Worm (Caenorhabditis elegans) whole organism, mixed stage, embryonic: Measurements from ENCODE around the gene F35D2.6.

Experiments used
- M03D4.4 ChIP-seq: sonication (generic microtip); optimal IDR thresholded peaks from 2 replicates; lab custom pipeline; 2017; ENCODE audit warnings: mild to moderate bottlenecking, missing genetic modification characterization, missing compliant biosample characterization
- bed-3 ChIP-seq: fragments of 200-800 bp; sonication (Bioruptor generic); optimal IDR thresholded peaks from 3 replicates; lab custom pipeline; 2018; ENCODE audit warnings: mild to moderate bottlenecking, missing genetic modification characterization, moderate library complexity, missing compliant biosample characterization
- blmp-1 ChIP-seq: fragments of 150-350 bp; optimal IDR thresholded peaks from 2 replicates; lab custom pipeline; 2014; ENCODE audit warnings: missing biosample characterization, missing genetic modification characterization
- ceh-39 ChIP-seq: fragments of 150-350 bp; optimal IDR thresholded peaks from 2 replicates; lab custom pipeline; 2014; ENCODE audit warnings: missing biosample characterization, missing genetic modification characterization
- ceh-43 ChIP-seq: fragments of 200-800 bp; sonication (Bioruptor generic); optimal IDR thresholded peaks from 2 replicates; lab custom pipeline; 2018; ENCODE audit warnings: mild to moderate bottlenecking, missing genetic modification characterization, moderate library complexity, missing compliant biosample characterization
- ceh-83 ChIP-seq: fragments of 200-800 bp; sonication (Bioruptor generic); optimal IDR thresholded peaks from 2 replicates; lab custom pipeline; 2018; ENCODE audit warnings: mild to moderate bottlenecking, missing genetic modification characterization, missing compliant biosample characterization
- cnd-1 ChIP-seq: fragments of 200-800 bp; sonication (Bioruptor generic); optimal IDR thresholded peaks from 2 replicates; lab custom pipeline; 2018; ENCODE audit warnings: mild to moderate bottlenecking, missing genetic modification characterization, missing compliant biosample characterization
- elt-1 ChIP-seq: sonication (generic microtip); optimal IDR thresholded peaks from 2 replicates; lab custom pipeline; 2017; ENCODE audit warnings: missing genetic modification characterization, mild to moderate bottlenecking, missing compliant biosample characterization, antibody characterized with exemption, moderate library complexity, borderline replicate concordance; ENCODE audit not compliant: insufficient read depth
- flh-1 ChIP-seq: fragments of 200-800 bp; sonication (Bioruptor generic); optimal IDR thresholded peaks from 2 replicates; lab custom pipeline; 2018; ENCODE audit warnings: mild to moderate bottlenecking, missing genetic modification characterization, moderate library complexity, missing compliant biosample characterization
- ham-2 ChIP-seq: fragments of 200-800 bp; sonication (Bioruptor generic); optimal IDR thresholded peaks from 2 replicates; lab custom pipeline; 2018; ENCODE audit warnings: mild to moderate bottlenecking, missing genetic modification characterization, missing compliant biosample characterization
- hlh-1 ChIP-seq: fragments of 150-350 bp; optimal IDR thresholded peaks from 2 replicates; lab custom pipeline; 2014; ENCODE audit warnings: missing biosample characterization, missing genetic modification reagents, missing genetic modification characterization
- lin-32 ChIP-seq: fragments of 200-800 bp; sonication (Bioruptor generic); optimal IDR thresholded peaks from 2 replicates; lab custom pipeline; 2018; ENCODE audit warnings: mild to moderate bottlenecking, missing genetic modification characterization, missing compliant biosample characterization
- lsy-2 ChIP-seq: fragments of 150-350 bp; optimal IDR thresholded peaks from 2 replicates; lab custom pipeline; 2014; ENCODE audit warnings: missing biosample characterization, missing genetic modification characterization
- mab-5 ChIP-seq: fragments of 150-350 bp; optimal IDR thresholded peaks from 2 replicates; lab custom pipeline; 2014; ENCODE audit warnings: missing biosample characterization, missing genetic modification characterization
- mep-1 ChIP-seq: fragments of 150-350 bp; optimal IDR thresholded peaks from 2 replicates; lab custom pipeline; 2017; ENCODE audit warnings: missing biosample characterization, missing genetic modification reagents, missing genetic modification characterization, inconsistent platforms
- mls-2 ChIP-seq: sonication (generic microtip); optimal IDR thresholded peaks from 2 replicates; lab custom pipeline; 2016; ENCODE audit warnings: mild to moderate bottlenecking, missing genetic modification characterization, moderate library complexity, missing compliant biosample characterization
- nhr-12 ChIP-seq: fragments of 150-350 bp; optimal IDR thresholded peaks from 2 replicates; lab custom pipeline; 2014; ENCODE audit warnings: missing biosample characterization, missing genetic modification characterization
- nhr-2 ChIP-seq: fragments of 150-350 bp; optimal IDR thresholded peaks from 2 replicates; lab custom pipeline; 2014; ENCODE audit warnings: missing biosample characterization, missing genetic modification characterization
- nhr-237 ChIP-seq: fragments of 150-350 bp; optimal IDR thresholded peaks from 2 replicates; lab custom pipeline; 2014; ENCODE audit warnings: missing biosample characterization, missing genetic modification characterization
- nhr-28 ChIP-seq: fragments of 150-350 bp; optimal IDR thresholded peaks from 2 replicates; lab custom pipeline; 2014; ENCODE audit warnings: missing biosample characterization, missing genetic modification characterization
- nhr-76 ChIP-seq: sonication (generic microtip); optimal IDR thresholded peaks from 2 replicates; lab custom pipeline; 2017; ENCODE audit warnings: missing biosample characterization, missing genetic modification characterization
- pha-4 ChIP-seq: fragments of 150-350 bp; optimal IDR thresholded peaks from 2 replicates; lab custom pipeline; 2018; ENCODE audit warnings: missing biosample characterization, missing genetic modification reagents, missing genetic modification characterization
- sem-2 ChIP-seq: fragments of 200-800 bp; sonication (Bioruptor generic); optimal IDR thresholded peaks from 2 replicates; lab custom pipeline; 2018; ENCODE audit warnings: mild to moderate bottlenecking, missing genetic modification characterization, missing compliant biosample characterization
- snpc-4 ChIP-seq: fragments of 150-350 bp; optimal IDR thresholded peaks from 2 replicates; lab custom pipeline; 2014; ENCODE audit warnings: missing biosample characterization, missing genetic modification characterization
- sptf-1 ChIP-seq: sonication (generic microtip); optimal IDR thresholded peaks from 2 replicates; lab custom pipeline; 2017; ENCODE audit warnings: mild to moderate bottlenecking, missing genetic modification characterization, moderate library complexity, missing compliant biosample characterization
- unc-120 ChIP-seq: sonication (generic microtip); optimal IDR thresholded peaks from 2 replicates; lab custom pipeline; 2017; ENCODE audit warnings: missing genetic modification characterization, missing compliant biosample characterization; ENCODE audit not compliant: poor library complexity, severe bottlenecking
- unc-39 ChIP-seq: fragments of 150-350 bp; optimal IDR thresholded peaks from 2 replicates; lab custom pipeline; 2014; ENCODE audit warnings: missing biosample characterization, missing genetic modification characterization
- unc-62 ChIP-seq: fragments of 150-350 bp; optimal IDR thresholded peaks from 2 replicates; lab custom pipeline; 2014; ENCODE audit warnings: missing biosample characterization, missing genetic modification reagents, missing genetic modification characterization

Gene F35D2.6

ce11 chrII:7549035-7549434, 28.5 kb upstream of the F35D2.6 start, which contains the start of gene tph-1:
tph-1 (plus strand) TSS chrII:7549335.
- TF ChIP-seq nhr-2: no peak
- TF ChIP-seq sem-2 (GFP tag; lab: Kevin White, UChicago): no peak

DNA sequence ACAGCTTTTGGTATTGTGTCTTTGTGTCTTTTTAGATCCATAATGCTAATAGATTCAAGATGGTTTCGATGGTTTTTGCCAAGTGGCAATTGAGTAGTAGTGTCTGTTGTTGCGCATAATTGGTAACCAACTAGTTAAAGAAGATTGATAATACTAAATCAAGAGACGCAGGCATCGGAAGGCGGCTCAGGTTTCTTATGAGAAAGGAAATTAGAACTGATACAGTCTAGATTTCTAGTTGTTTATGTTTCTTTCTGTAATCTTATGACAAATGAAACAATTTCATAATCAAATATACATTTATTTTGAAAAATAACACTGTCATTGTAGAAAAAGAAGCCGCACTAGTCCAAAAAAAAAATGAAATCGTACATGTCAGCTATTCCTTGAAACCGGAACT, 23.7 kb upstream of the F35D2.6 start, which contains the start of gene ZK1290.10:
TSS of gene ZK1290.10 (minus strand) at position 101 of the 400 bp plus-strand sequence.
- TF ChIP-seq nhr-28: no peak
- TF ChIP-seq blmp-1 (tag; lab: Kevin White, UChicago): no peak
- no peak for TF ChIP-seq nhr-12
- no peak for TF ChIP-seq mab-5
- no peak for TF ChIP-seq lin-32
- no peak for TF ChIP-seq ham-2 (GFP tag; lab: Kevin White, UChicago)
- TF ChIP-seq nhr-76 (tag; lab: Kevin White, UChicago): no peak
- no peak for TF ChIP-seq lsy-2
- TF ChIP-seq elt-1: no peak
- TF ChIP-seq nhr-237 (tag; lab: Kevin White, UChicago): no peak
- no peak for TF ChIP-seq nhr-2
- no peak for TF ChIP-seq M03D4.4
- no peak for TF ChIP-seq mls-2 (tag; lab: Kevin White, UChicago)
- TF ChIP-seq mep-1 (tag; lab: Kevin White, UChicago): no peak
- TF ChIP-seq bed-3 (GFP tag; lab: Kevin White, UChicago): no peak
- no peak for TF ChIP-seq hlh-1 (tag; lab: Kevin White, UChicago)
- no peak for TF ChIP-seq flh-1 (GFP tag; lab: Kevin White, UChicago)
- TF ChIP-seq snpc-4: no peak
- no peak for TF ChIP-seq cnd-1 (tag; lab: Kevin White, UChicago)
- TF ChIP-seq unc-62: no peak

DNA sequence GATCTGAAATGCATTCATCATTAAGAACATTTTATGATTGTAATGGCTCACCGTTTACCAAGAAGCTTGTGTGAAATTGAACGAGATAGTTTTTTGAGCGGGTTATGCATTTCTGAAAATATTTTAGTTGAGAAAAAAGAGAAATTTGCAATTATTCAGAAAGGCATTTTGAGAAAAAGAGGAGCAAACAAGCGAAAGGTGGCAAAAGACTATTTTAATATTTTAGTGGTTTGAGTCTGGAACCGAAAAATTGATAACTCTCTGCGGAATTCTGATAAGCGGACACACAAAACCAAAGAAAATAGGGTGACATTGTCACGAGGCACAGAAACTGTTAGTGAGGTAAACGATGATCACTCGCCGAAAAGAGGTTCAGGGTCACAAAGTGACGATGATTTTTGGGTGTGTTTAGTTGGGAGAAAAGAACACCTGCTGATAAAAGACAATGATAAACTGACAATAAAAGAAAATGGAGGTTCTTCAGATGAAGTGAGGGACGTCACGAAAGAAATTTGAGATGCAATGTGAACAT, 22.7 kb upstream of the F35D2.6 start:
- TF ChIP-seq ceh-43 (GFP tag; lab: Kevin White, UChicago) (no peak), unc-120 (tag; lab: Kevin White, UChicago) (no peak), nhr-237 (tag; lab: Kevin White, UChicago) (no peak), mep-1 (tag; lab: Kevin White, UChicago) (no peak), lin-32 (no peak), blmp-1 (tag; lab: Kevin White, UChicago) (no peak), pha-4 (no peak), ham-2 (GFP tag; lab: Kevin White, UChicago) (no peak), flh-1 (GFP tag; lab: Kevin White, UChicago) (no peak), M03D4.4 (no peak)

- TF ChIP-seq sptf-1: no peak
- TF ChIP-seq nhr-76 (tag; lab: Kevin White, UChicago): no peak
- no peak for TF ChIP-seq flh-1 (GFP tag; lab: Kevin White, UChicago)
Measured at ce11 chrII:7555454-7555853, 22.1 kb upstream of the F35D2.6 start, which contains the start of gene ZK1290.14. ZK1290.14 (minus strand) TSS chrII:7555592.

- TF ChIP-seq hlh-1 (tag; lab: Kevin White, UChicago): no peak
- TF ChIP-seq nhr-28: no peak
- TF ChIP-seq ceh-39: no peak
- TF ChIP-seq mls-2 (tag; lab: Kevin White, UChicago): no peak
- no peak for TF ChIP-seq nhr-237 (tag; lab: Kevin White, UChicago)
- TF ChIP-seq ceh-83: no peak
- TF ChIP-seq bed-3 (GFP tag; lab: Kevin White, UChicago): no peak
Measured at ce11 chrII:7557981-7558380, 19.5 kb upstream of the F35D2.6 start.

ce11 chrII:7558864-7559263, 18.6 kb upstream of the F35D2.6 start:
- TF ChIP-seq mep-1 (tag; lab: Kevin White, UChicago): no peak
- TF ChIP-seq lsy-2: no peak
- no peak for TF ChIP-seq nhr-237 (tag; lab: Kevin White, UChicago)
- TF ChIP-seq nhr-28: no peak
- no peak for TF ChIP-seq unc-39 (tag; lab: Kevin White, UChicago)
- TF ChIP-seq elt-1: no peak
- no peak for TF ChIP-seq bed-3 (GFP tag; lab: Kevin White, UChicago)
- no peak for TF ChIP-seq cnd-1 (tag; lab: Kevin White, UChicago)
- TF ChIP-seq ceh-43 (GFP tag; lab: Kevin White, UChicago): no peak
- TF ChIP-seq flh-1 (GFP tag; lab: Kevin White, UChicago): no peak
